Worm (Caenorhabditis elegans) whole organism, L3 larva: Measurements from ENCODE around the gene C33C12.12.

ENCODE experiments used
- ceh-82 ChIP-seq: fragments of 150-350 bp; optimal IDR thresholded peaks from 2 replicates; lab custom pipeline; 2014; ENCODE audit warnings: missing biosample characterization, missing genetic modification characterization
- elt-1 ChIP-seq: fragments of 150-350 bp; optimal IDR thresholded peaks from 2 replicates; lab custom pipeline; 2014; ENCODE audit warnings: missing biosample characterization, missing genetic modification characterization
- lin-15B ChIP-seq: fragments of 150-350 bp; optimal IDR thresholded peaks from 2 replicates; lab custom pipeline; 2014; ENCODE audit warnings: missing biosample characterization, missing genetic modification characterization
- lsy-12 ChIP-seq: sonication (generic microtip); optimal IDR thresholded peaks from 2 replicates; lab custom pipeline; 2016; ENCODE audit warnings: mild to moderate bottlenecking, missing genetic modification characterization, missing compliant biosample characterization
- mdl-1 ChIP-seq: fragments of 150-350 bp; optimal IDR thresholded peaks from 2 replicates; lab custom pipeline; 2014; ENCODE audit warnings: missing biosample characterization, missing genetic modification characterization
- pha-4 ChIP-seq: fragments of 150-350 bp; optimal IDR thresholded peaks from 2 replicates; lab custom pipeline; 2014; ENCODE audit warnings: missing biosample characterization, missing genetic modification reagents, missing genetic modification characterization
- snpc-4 ChIP-seq: fragments of 150-350 bp; optimal IDR thresholded peaks from 2 replicates; lab custom pipeline; 2014; ENCODE audit warnings: missing biosample characterization, missing genetic modification characterization

DNA sequence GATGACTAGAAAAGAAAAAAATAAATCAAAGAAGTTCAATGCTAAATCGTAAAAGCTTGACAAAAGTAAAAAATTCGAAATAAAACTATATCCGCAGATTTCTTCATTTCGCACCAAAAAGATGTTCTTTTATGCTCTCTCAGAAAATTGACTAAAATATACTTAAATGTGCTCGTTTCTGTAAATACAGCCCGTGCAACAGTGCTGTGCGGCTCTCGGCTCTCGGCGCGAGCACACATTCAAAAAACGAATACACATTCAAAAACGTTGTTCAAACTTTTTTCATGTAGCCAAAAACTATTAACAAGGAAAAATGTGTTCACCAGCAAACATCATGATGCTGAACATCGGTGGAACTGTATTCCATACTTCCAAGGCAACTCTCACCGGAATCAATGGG is 29.2 kb downstream of the C33C12.12 start, which contains the start of gene C40A11.3:
- TF ChIP-seq snpc-4 (tag; lab: Kevin White, UChicago) (no peak), lin-15B (tag; lab: Kevin White, UChicago) (no peak), mdl-1 (tag; lab: Kevin White, UChicago) (no peak), ceh-82 (tag; lab: Kevin White, UChicago) (no peak), pha-4 (tag; lab: Kevin White, UChicago) (no peak), lsy-12 (tag; lab: Kevin White, UChicago) (no peak), elt-1 (tag; lab: Kevin White, UChicago) (no peak)
